Worm (Caenorhabditis elegans): Measurements from ENCODE around the gene cyp-13A11.
A peak's percentile ranks its signal among the peaks of the same experiment; 100 is the strongest.

The cyp-13A11 gene

ce11 chrIII:13062414-13062965 is 41.7 kb downstream of the cyp-13A11 start (continued):
- peak; percentile 77 for TF ChIP-seq lin-13 (GFP tag; optimal IDR thresholded peaks at IDR 0.05)
- 0 out of 2 replicates have a peak, but pooled peaks have one; percentile 54 for TF ChIP-seq madf-9 (GFP tag; conservative IDR thresholded peaks at IDR 0.05)
- no peak for TF ChIP-seq tag-97 (GFP tag; IDR thresholded peaks at IDR 0.05)
- TF ChIP-seq ztf-7 (tag; optimal IDR thresholded peaks at IDR 0.05) = peak; percentile 25
- no peak for TF ChIP-seq Y75B8A.6 (GFP tag; IDR thresholded peaks at IDR 0.05)
- no peak for TF ChIP-seq R02D3.7 (tag; optimal IDR thresholded peaks at IDR 0.05)
- TF ChIP-seq zfp-2 (tag; optimal IDR thresholded peaks at IDR 0.05) = peak; percentile 6
- TF ChIP-seq fkh-10 (GFP tag; optimal IDR thresholded peaks at IDR 0.05) = peak; percentile 98
- peak; percentile 66; the same call in 1 of the 2 replicates for TF ChIP-seq saeg-2 (GFP tag; IDR thresholded peaks at IDR 0.05)
- TF ChIP-seq tra-1 (GFP tag; IDR thresholded peaks at IDR 0.05) = peak; percentile 55
- peak; percentile 92 for TF ChIP-seq hmg-1.1 (GFP tag; IDR thresholded peaks at IDR 0.05)
- TF ChIP-seq nhr-11 (tag; optimal IDR thresholded peaks at IDR 0.05) = peak; percentile 78
- TF ChIP-seq mxl-2 (GFP tag; conservative IDR thresholded peaks at IDR 0.05) = 0 out of 2 replicates have a peak, but pooled peaks have one; percentile 46
- TF ChIP-seq nhr-237 (tag; optimal IDR thresholded peaks at IDR 0.05) = no peak
- TF ChIP-seq hlh-30 (tag; optimal IDR thresholded peaks at IDR 0.05; ENCODE audit: insufficient read depth) = peak; percentile 97
- TF ChIP-seq mxl-3 (GFP tag; optimal IDR thresholded peaks at IDR 0.05) = peak; percentile 94
- no peak for TF ChIP-seq ceh-62 (tag; optimal IDR thresholded peaks at IDR 0.05)

- TF ChIP-seq lin-38 (GFP tag; IDR thresholded peaks at IDR 0.05) (no peak), zip-11 (GFP tag; IDR thresholded peaks at IDR 0.05) (no peak), ceh-20 (GFP tag; IDR thresholded peaks at IDR 0.05) (no peak), dve-1 (tag; optimal IDR thresholded peaks at IDR 0.05; ENCODE audit: insufficient read depth) (no peak)
These were observed 42.2 kb downstream of the cyp-13A11 start for ce11 chrIII:13062989-13063388.

DNA sequence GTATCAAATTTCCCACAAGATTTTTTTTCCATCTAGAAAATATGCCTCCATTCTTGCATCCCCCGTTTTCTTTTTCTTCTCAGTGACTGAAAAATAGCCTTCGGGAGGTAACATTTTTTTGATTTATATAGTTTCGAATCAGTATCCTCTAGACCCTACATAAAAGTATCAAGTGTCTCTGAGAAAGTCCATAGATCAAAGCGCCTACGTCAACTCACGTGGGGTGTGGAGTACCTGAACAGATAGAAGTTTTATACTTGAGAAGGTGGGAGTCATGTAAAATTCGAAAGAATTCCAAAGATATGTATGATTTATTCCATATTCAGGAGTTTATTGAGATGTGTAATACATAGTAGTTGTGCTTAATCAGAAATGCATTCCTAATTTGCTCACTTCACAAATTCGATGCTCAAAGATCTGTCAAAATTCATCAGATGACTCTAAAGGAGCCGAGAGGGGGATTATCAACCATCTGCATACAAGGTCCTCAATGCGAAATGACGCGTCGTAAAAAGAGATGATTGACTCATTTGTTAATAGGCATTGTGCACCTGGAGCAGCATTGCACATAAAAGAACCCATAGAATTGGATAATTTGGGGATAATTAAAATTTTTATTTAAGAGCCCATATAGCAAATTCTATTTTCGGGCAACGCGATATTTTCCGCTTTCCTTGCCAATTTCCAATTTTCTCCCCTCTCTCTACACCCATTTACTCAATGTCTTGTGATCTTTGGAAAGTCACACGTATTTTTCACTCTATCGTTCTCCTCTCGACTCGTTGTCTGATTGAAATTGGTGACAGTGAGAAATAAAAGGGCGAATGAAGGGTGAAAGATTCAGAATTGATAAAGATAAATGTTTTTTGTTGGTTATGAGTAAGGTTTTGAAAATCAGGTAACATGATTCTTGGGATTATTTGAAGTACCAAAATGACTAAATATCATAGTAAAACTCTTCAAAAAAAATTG is 43.7 kb downstream of the cyp-13A11 start:
- TF ChIP-seq lsy-2 (tag; optimal IDR thresholded peaks at IDR 0.05) (peak in 1 of 2 experiments; percentile 36), nhr-28 (tag; optimal IDR thresholded peaks at IDR 0.05) (peak; percentile 11), aha-1 (tag) (peak; percentile 75), Y75B8A.6 (GFP tag; IDR thresholded peaks at IDR 0.05) (no peak), madf-9 (GFP tag; conservative IDR thresholded peaks at IDR 0.05) (no peak), mdl-1 (tag; optimal IDR thresholded peaks at IDR 0.05) (peak in 1 of 2 experiments; percentile 20), ztf-11 (tag; optimal IDR thresholded peaks at IDR 0.05) (no peak), mep-1 (tag; optimal IDR thresholded peaks at IDR 0.05) (peak; percentile 22), nhr-111 (GFP tag; optimal IDR thresholded peaks at IDR 0.05) (no peak), lin-1 (GFP tag; IDR thresholded peaks at IDR 0.05) (0 out of 2 replicates have a peak, but pooled peaks have one; percentile 48), set-16 (GFP tag; IDR thresholded peaks at IDR 0.05) (no peak), egl-43 (GFP tag; IDR thresholded peaks at IDR 0.05) (no peak), tra-1 (GFP tag; IDR thresholded peaks at IDR 0.05) (0 out of 2 replicates have a peak, but pooled peaks have one; percentile 8), ceh-62 (tag; optimal IDR thresholded peaks at IDR 0.05) (no peak), dve-1 (tag; optimal IDR thresholded peaks at IDR 0.05; ENCODE audit: insufficient read depth) (peak; percentile 7), nhr-11 (tag; optimal IDR thresholded peaks at IDR 0.05) (peak; percentile 15), hlh-30 (tag; optimal IDR thresholded peaks at IDR 0.05; ENCODE audit: insufficient read depth) (peak; percentile 89)

DNA sequence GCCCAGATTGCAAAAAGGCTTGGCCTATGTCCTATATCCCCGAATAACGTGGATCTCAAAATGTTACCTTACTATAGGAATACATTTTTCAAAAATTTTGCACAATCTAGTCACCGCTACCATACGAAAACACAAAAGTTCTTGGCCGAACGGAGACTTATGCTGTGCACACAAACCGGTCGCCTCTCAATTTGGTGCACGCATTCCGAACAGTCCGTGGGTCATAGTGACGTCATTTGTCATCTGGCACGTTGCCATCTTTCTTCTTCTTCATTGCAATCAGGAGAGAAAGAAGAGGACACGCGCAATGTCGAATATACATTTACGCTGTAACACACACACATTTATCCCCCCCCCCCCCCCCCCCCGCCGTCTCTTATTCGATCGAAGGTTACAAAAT is 44.9 kb downstream of the cyp-13A11 start:
- TF ChIP-seq lsy-2 (tag; optimal IDR thresholded peaks at IDR 0.05) = peak in 1 of 2 experiments; percentile 13
- peak in 1 of 2 experiments; percentile 12 for TF ChIP-seq hif-1 (tag; optimal IDR thresholded peaks at IDR 0.05)
- TF ChIP-seq snpc-1.2 (GFP tag; IDR thresholded peaks at IDR 0.05) = no peak
- peak; percentile 58 for TF ChIP-seq hlh-30 (tag; optimal IDR thresholded peaks at IDR 0.05; ENCODE audit: insufficient read depth)
- TF ChIP-seq hmg-1.1 (GFP tag; IDR thresholded peaks at IDR 0.05) = peak; percentile 47
- TF ChIP-seq mxl-3 (GFP tag; optimal IDR thresholded peaks at IDR 0.05) = peak; percentile 43
- TF ChIP-seq nhr-25 (tag; optimal IDR thresholded peaks at IDR 0.05; ENCODE audit: borderline replicate concordance, insufficient read depth) = peak; percentile 61
- no peak for TF ChIP-seq saeg-2 (GFP tag; IDR thresholded peaks at IDR 0.05)
- TF ChIP-seq hlh-11 (tag; optimal IDR thresholded peaks at IDR 0.05) = peak; percentile 34
- TF ChIP-seq lir-3 (tag; optimal IDR thresholded peaks at IDR 0.05) = no peak
- TF ChIP-seq dmd-6 (GFP tag; IDR thresholded peaks at IDR 0.05) = 0 out of 2 replicates have a peak, but pooled peaks have one; percentile 17
- TF ChIP-seq spr-3 (GFP tag; optimal IDR thresholded peaks at IDR 0.05) = peak; percentile 4
- TF ChIP-seq aha-1 (tag) = peak; percentile 69
- peak in 1 of 2 experiments; percentile 22 for TF ChIP-seq mdl-1 (tag; optimal IDR thresholded peaks at IDR 0.05)
